Worm (Caenorhabditis elegans) whole organism, midembryonic: ENCODE data around the gene szy-4.

Experiments used
- flt-1 ChIP-seq: fragments of 200-800 bp; sonication (Bioruptor generic); IDR thresholded peaks from 2 replicates; pipeline ENCODE4 v1.3.6; 2022; ENCODE audit warnings: missing genetic modification characterization, missing compliant biosample characterization
- ref-1 ChIP-seq: fragments of 200-800 bp; sonication (Bioruptor generic); conservative IDR thresholded peaks from 2 replicates; pipeline ENCODE4 v1.3.6; 2022; ENCODE audit warnings: missing genetic modification reagents, missing genetic modification characterization, missing compliant biosample characterization

ce11 chrII:6178743-6179129, 19.8 kb upstream of the szy-4 start:
- TF ChIP-seq ref-1 (no peak), flt-1 (no peak)
